Worm (Caenorhabditis elegans) whole organism, young adult: ENCODE results near the gene cox-11.

Experiments used
- bed-1 ChIP-seq: fragments of 200-800 bp; sonication (Bioruptor generic); IDR thresholded peaks from 2 replicates; pipeline ENCODE4 v1.3.6; 2022; ENCODE audit warnings: missing genetic modification reagents, missing genetic modification characterization, missing compliant biosample characterization
- lin-35 ChIP-seq, 3 experiments: fragments of 150-350 bp in 2 of 3; sonication (generic microtip) in 1 of 3; optimal IDR thresholded peaks; 2 replicates each; lab custom pipeline; 2014 to 2018; ENCODE audit warnings: missing biosample characterization in 3 of 3, missing genetic modification characterization in 3 of 3, missing genetic modification reagents in 3 of 3
- lsl-1 ChIP-seq: fragments of 200-800 bp; sonication (Bioruptor generic); optimal IDR thresholded peaks from 2 replicates; lab custom pipeline; 2018; ENCODE audit warnings: mild to moderate bottlenecking, missing genetic modification characterization, moderate library complexity, missing compliant biosample characterization
- madf-3 ChIP-seq: fragments of 200-800 bp; sonication (Bioruptor generic); IDR thresholded peaks from 2 replicates; pipeline ENCODE4 v1.3.6; 2022; ENCODE audit warnings: missing genetic modification reagents, missing genetic modification characterization, missing compliant biosample characterization
- nhr-80 ChIP-seq: sonication (generic microtip); optimal IDR thresholded peaks from 2 replicates; lab custom pipeline; 2016; ENCODE audit warnings: missing genetic modification characterization, missing compliant biosample characterization

DNA sequence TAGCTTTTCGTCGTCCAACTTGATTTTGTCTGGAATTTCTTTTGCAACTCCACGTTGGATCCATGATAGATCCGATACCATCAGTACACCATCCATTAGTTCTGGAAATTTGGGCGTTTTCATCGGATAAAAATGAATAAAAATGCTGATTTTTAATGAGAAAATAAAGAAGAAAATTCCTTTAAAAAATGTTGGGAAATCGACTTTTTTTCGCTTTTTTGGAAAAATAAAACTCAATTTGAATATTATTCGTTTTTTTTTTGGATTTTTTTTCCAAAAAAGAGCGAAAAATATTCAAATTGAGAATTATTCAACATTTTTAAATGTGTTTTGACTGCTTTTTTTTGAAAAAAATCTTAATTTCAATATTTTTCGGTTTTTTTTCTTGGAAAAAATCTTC, 7.6 kb upstream of the cox-11 start, which contains the start of gene pwp-1:
- TF ChIP-seq lsl-1 (GFP tag; lab: Kevin White, UChicago) (no peak), bed-1 (GFP tag; lab: Robert Waterston, UW) (no peak), lin-35 (GFP tag; optimal IDR thresholded peaks at IDR 0.05; lab: Kevin White, UChicago) (no peak), madf-3 (GFP tag; lab: Robert Waterston, UW) (no peak), nhr-80 (tag; lab: Kevin White, UChicago) (no peak)
